Fruit fly (Drosophila melanogaster) whole organism, wandering third instar larva: ENCODE measurements around the gene CG11714.

Source experiments
- CG32264 ChIP-seq: fragments of 200-800 bp; sonication (Bioruptor generic); optimal IDR thresholded peaks from 2 replicates; lab custom pipeline; 2016; ENCODE audit warnings: missing biosample characterization, missing genetic modification characterization
- Myc ChIP-seq: fragments of >200 bp; optimal IDR thresholded peaks from 2 replicates; lab custom pipeline; 2017
- dl ChIP-seq, 2 experiments: fragments of 175-275, 200-275 bp in 1 of 2; fragments of 200-275 bp in 1 of 2; sonication (Bioruptor generic); optimal IDR thresholded peaks; lab custom pipeline; 2018; ENCODE audit warnings: mild to moderate bottlenecking in 2 of 2, missing biosample characterization in 2 of 2, missing genetic modification characterization in 2 of 2, moderate library complexity in 2 of 2; ENCODE audit not compliant: partially characterized antibody in 2 of 2, insufficient read depth in 1 of 2
- foxo ChIP-seq, 2 experiments: fragments of 200-800 bp; sonication (Bioruptor generic); optimal IDR thresholded peaks; 2 replicates in 1 of 2; 3 replicates in 1 of 2; lab custom pipeline; 2016 to 2017; ENCODE audit warnings: missing biosample characterization in 2 of 2, missing genetic modification characterization in 2 of 2

dm6 chr3L:11563972-11564533 lies 41.5 kb upstream of the CG11714 start, which contains the start of the genes CG46412 and CG33267:
- TF ChIP-seq foxo (GFP tag; optimal IDR thresholded peaks at IDR 0.05; lab: Kevin White, UChicago) (no peak), CG32264 (GFP tag; lab: Kevin White, UChicago) (no peak), dl (GFP tag; optimal IDR thresholded peaks at IDR 0.05; lab: Kevin White, UChicago; ENCODE audit: insufficient read depth in 1 of 2, partially characterized antibody in 2 of 2) (no peak), Myc (lab: Kevin White, UChicago) (no peak)
